Worm (Caenorhabditis elegans): Measurements from ENCODE around the gene srsx-18.
A peak's percentile ranks its signal among the peaks of the same experiment; 100 is the strongest.

Gene srsx-18

DNA sequence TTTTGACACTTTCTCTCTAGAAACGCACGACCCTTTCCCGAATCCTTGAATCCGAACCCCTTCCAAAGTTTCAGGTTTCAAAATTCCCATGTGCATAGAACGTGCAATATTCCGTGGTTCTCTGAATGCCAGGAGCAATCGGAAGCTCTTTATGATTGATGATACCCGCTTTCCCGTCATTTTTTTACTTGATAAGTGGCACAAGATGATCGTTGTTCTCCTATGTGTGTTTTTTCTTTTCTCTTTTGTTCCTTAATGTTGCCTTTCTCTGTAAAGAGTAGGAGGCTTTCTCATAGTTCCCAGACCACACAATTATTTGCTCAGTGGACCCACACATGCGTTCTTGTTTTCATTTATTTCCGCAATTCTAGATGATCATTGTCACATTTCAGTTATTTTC lies 33.5 kb upstream of the srsx-18 start:
- TF ChIP-seq hlh-4 (tag; optimal IDR thresholded peaks at IDR 0.05), result no peak
- TF ChIP-seq efl-1 (optimal IDR thresholded peaks at IDR 0.05), result no peak
- TF ChIP-seq efl-1 (GFP tag; optimal IDR thresholded peaks at IDR 0.05 in 1 of 2), result peak in 1 of 2 experiments; percentile 86

DNA sequence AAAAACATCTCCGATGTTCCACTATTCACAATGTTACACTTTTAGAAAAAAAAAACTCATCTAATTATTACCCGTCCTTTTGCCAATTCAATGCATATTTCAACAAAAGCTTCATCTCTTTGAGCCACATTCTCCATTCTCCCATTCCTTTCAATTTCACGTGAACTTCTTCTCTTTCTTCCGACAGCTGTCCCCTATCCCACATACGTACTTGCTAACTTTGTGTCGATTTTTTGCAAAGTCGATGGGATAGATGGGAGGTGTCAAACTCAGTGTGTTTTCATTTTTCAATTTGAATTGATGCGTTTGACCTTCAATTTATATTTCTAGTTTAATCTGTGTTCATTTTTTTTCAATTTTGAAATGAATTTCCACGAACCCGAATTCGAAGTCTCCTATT lies 31.1 kb upstream of the srsx-18 start:
- TF ChIP-seq rnt-1 (tag; optimal IDR thresholded peaks at IDR 0.05) (peak; percentile 6), unc-86 (tag; optimal IDR thresholded peaks at IDR 0.05) (no peak), ceh-63 (GFP tag; optimal IDR thresholded peaks at IDR 0.05) (no peak), lin-13 (GFP tag; optimal IDR thresholded peaks at IDR 0.05) (no peak), unc-98 (GFP tag; IDR thresholded peaks at IDR 0.05) (no peak), lin-14 (GFP tag; optimal IDR thresholded peaks at IDR 0.05) (peak; percentile 67)

DNA sequence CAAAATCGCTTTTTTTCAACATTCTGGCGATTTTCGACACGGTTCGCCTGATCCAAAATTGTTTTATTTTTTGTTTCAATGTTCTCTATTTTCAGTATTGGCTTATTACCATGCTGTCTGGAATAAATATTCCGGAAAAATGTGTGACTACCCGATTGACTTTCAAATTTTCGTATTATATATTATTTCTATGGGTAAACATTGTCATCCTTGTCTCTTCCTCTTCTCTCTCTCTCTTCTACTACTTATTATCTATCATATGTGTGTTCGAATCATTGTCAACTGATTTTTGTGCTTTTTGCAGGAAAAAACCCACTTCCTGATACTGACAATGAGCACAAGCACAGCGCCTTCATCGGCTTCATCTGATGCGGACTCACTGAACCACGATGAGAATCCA lies 29.3 kb upstream of the srsx-18 start, which contains the start of gene C04E6.7:
TSS of gene C04E6.7 (plus strand) at position 301 of the 400 bp plus-strand sequence.
- TF ChIP-seq unc-62 (GFP tag; optimal IDR thresholded peaks at IDR 0.05), result no peak
- TF ChIP-seq tlp-1 (tag; optimal IDR thresholded peaks at IDR 0.05), result no peak
- no peak for TF ChIP-seq mdl-1 (tag; optimal IDR thresholded peaks at IDR 0.05)
- no peak for TF ChIP-seq C16A3.4 (tag; optimal IDR thresholded peaks at IDR 0.05)
- TF ChIP-seq dpl-1 (GFP tag; optimal IDR thresholded peaks at IDR 0.05), result no peak
- TF ChIP-seq sptf-1 (tag; optimal IDR thresholded peaks at IDR 0.05), result no peak
- TF ChIP-seq swsn-7 (tag; optimal IDR thresholded peaks at IDR 0.05), result no peak
- TF ChIP-seq hpl-2 (GFP tag; optimal IDR thresholded peaks at IDR 0.05), result no peak
- no peak for TF ChIP-seq nhr-90 (tag; optimal IDR thresholded peaks at IDR 0.05; ENCODE audit: poor library complexity)
- no peak for TF ChIP-seq dsc-1 (tag; optimal IDR thresholded peaks at IDR 0.05)
- no peak for TF ChIP-seq elt-3 (tag; optimal IDR thresholded peaks at IDR 0.05)
- no peak for TF ChIP-seq blmp-1 (tag; optimal IDR thresholded peaks at IDR 0.05)

DNA sequence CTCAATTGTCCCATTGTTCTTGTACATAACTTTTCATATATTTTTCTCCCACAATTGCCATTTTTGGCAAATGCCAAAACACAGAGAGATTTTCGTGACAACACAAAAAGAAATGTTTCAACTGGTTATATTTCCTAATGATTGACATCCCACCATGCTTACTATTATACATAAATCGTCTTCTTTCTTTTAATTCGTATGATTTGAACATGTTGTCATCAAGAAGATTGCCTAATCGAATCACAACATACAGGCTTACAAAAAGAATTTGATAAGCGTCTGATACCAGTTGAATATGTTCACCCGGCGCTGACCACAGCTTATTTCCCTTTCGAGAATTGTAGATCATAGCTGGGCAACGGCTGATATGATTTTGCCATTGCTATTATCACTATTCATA lies 27.3 kb upstream of the srsx-18 start, which contains the start of gene grd-9:
TSS of gene grd-9 (plus strand) at position 301 of the 400 bp plus-strand sequence.
- TF ChIP-seq pag-3 (tag; optimal IDR thresholded peaks at IDR 0.05; ENCODE audit: borderline replicate concordance, insufficient read depth), result no peak
- no peak for TF ChIP-seq pax-3 (tag; optimal IDR thresholded peaks at IDR 0.05)
- TF ChIP-seq isw-1 (GFP tag; IDR thresholded peaks at IDR 0.05), result no peak
- no peak for TF ChIP-seq grh-1 (GFP tag; IDR thresholded peaks at IDR 0.05)
- TF ChIP-seq egl-13 (tag; optimal IDR thresholded peaks at IDR 0.05), result no peak
- TF ChIP-seq lin-13 (GFP tag; optimal IDR thresholded peaks at IDR 0.05), result no peak
- TF ChIP-seq elt-3 (tag; optimal IDR thresholded peaks at IDR 0.05), result no peak
- no peak for TF ChIP-seq dpl-1 (GFP tag; optimal IDR thresholded peaks at IDR 0.05)
- TF ChIP-seq F16B12.6 (tag; optimal IDR thresholded peaks at IDR 0.05), result no peak
- TF ChIP-seq mef-2 (tag; optimal IDR thresholded peaks at IDR 0.05), result no peak
- no peak for TF ChIP-seq nhr-84 (tag; optimal IDR thresholded peaks at IDR 0.05)
- no peak for TF ChIP-seq snpc-4 (tag; optimal IDR thresholded peaks at IDR 0.05)
- no peak for TF ChIP-seq aly-2 (tag; optimal IDR thresholded peaks at IDR 0.05)
- no peak for TF ChIP-seq hpl-2 (GFP tag; optimal IDR thresholded peaks at IDR 0.05)
- TF ChIP-seq dsc-1 (tag; optimal IDR thresholded peaks at IDR 0.05), result no peak
- TF ChIP-seq hlh-4 (tag; optimal IDR thresholded peaks at IDR 0.05), result no peak
- TF ChIP-seq aha-1 (tag; optimal IDR thresholded peaks at IDR 0.05), result no peak
- TF ChIP-seq ces-1 (GFP tag; optimal IDR thresholded peaks at IDR 0.05), result no peak

DNA sequence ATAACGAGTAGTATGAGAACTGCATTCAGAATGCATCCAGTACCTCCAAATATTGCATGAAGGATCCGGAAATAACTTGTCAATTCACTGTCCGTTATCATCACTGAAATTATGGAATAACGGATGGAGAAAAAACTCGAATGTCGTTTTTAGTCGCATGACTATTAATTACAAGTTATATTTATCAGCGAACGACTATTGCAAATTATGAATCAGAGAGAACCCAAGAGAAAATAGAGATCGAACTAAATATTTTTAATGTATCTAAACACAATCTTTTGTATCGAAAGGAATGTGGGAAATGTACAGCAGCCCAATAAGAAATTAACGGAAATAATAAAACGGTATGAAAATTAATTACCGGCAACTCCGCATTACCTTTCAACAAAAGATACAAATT lies 22.4 kb upstream of the srsx-18 start, which contains the start of gene srd-16:
TSS of gene srd-16 (minus strand) at position 101 of the 400 bp plus-strand sequence.
- no peak for TF ChIP-seq sox-4 (tag; optimal IDR thresholded peaks at IDR 0.05)
- no peak for TF ChIP-seq nhr-77 (tag; optimal IDR thresholded peaks at IDR 0.05)
- no peak for TF ChIP-seq lir-3 (tag; optimal IDR thresholded peaks at IDR 0.05; ENCODE audit: poor library complexity)
- TF ChIP-seq lin-39 (tag; optimal IDR thresholded peaks at IDR 0.05), result no peak
- no peak for TF ChIP-seq elt-2 (tag; optimal IDR thresholded peaks at IDR 0.05)
- TF ChIP-seq ceh-63 (GFP tag; optimal IDR thresholded peaks at IDR 0.05), result no peak
- TF ChIP-seq nhr-19 (GFP tag; conservative IDR thresholded peaks at IDR 0.05), result no peak
- no peak for TF ChIP-seq unc-86 (tag; optimal IDR thresholded peaks at IDR 0.05)
- TF ChIP-seq sup-37 (GFP tag; optimal IDR thresholded peaks at IDR 0.05), result no peak
- no peak for TF ChIP-seq irx-1 (tag; optimal IDR thresholded peaks at IDR 0.05)
- no peak for TF ChIP-seq mab-9 (GFP tag; IDR thresholded peaks at IDR 0.05)
- no peak for TF ChIP-seq aha-1 (tag; optimal IDR thresholded peaks at IDR 0.05)
- no peak for TF ChIP-seq lin-14 (GFP tag; optimal IDR thresholded peaks at IDR 0.05)
- TF ChIP-seq hlh-4 (tag; optimal IDR thresholded peaks at IDR 0.05), result no peak

Measured in whole organism, L1 larva.